Worm (Caenorhabditis elegans) whole organism, late embryonic: ENCODE data around the gene T22F3.11.

Experiments used
- T23F11.4 ChIP-seq: fragments of 200-800 bp; sonication (Bioruptor generic); optimal IDR thresholded peaks from 2 replicates; lab custom pipeline; 2018; ENCODE audit warnings: mild to moderate bottlenecking, missing genetic modification characterization, missing compliant biosample characterization
- ceh-2 ChIP-seq: sonication (generic microtip); optimal IDR thresholded peaks from 2 replicates; lab custom pipeline; 2016; ENCODE audit warnings: missing genotype, missing genetic modification characterization, missing compliant biosample characterization
- ceh-31 ChIP-seq: sonication (generic microtip); optimal IDR thresholded peaks from 2 replicates; lab custom pipeline; 2016; ENCODE audit warnings: missing genetic modification characterization, missing compliant biosample characterization
- dmd-4 ChIP-seq: sonication (generic microtip); optimal IDR thresholded peaks from 2 replicates; lab custom pipeline; 2016; ENCODE audit warnings: borderline replicate concordance, missing genetic modification characterization, missing compliant biosample characterization
- fkh-10 ChIP-seq: fragments of 150-350 bp; optimal IDR thresholded peaks from 2 replicates; lab custom pipeline; 2014; ENCODE audit warnings: missing biosample characterization, missing genetic modification reagents, missing genetic modification characterization
- lin-11 ChIP-seq: fragments of 200-800 bp; sonication (Bioruptor generic); optimal IDR thresholded peaks from 2 replicates; lab custom pipeline; 2018; ENCODE audit warnings: mild to moderate bottlenecking, missing genetic modification characterization, missing compliant biosample characterization
- nhr-11 ChIP-seq: fragments of 150-350 bp; optimal IDR thresholded peaks from 2 replicates; lab custom pipeline; 2014; ENCODE audit warnings: missing biosample characterization, missing genetic modification characterization
- pat-9 ChIP-seq: fragments of 200-800 bp; sonication (Bioruptor generic); optimal IDR thresholded peaks from 2 replicates; lab custom pipeline; 2018; ENCODE audit warnings: mild to moderate bottlenecking, missing genetic modification characterization, moderate library complexity, missing compliant biosample characterization
- pax-1 ChIP-seq: fragments of 150-350 bp; optimal IDR thresholded peaks from 2 replicates; lab custom pipeline; 2014; ENCODE audit warnings: missing biosample characterization, missing genetic modification characterization
- pha-4 ChIP-seq: fragments of 150-350 bp; optimal IDR thresholded peaks from 2 replicates; lab custom pipeline; 2018; ENCODE audit warnings: missing biosample characterization, missing genetic modification reagents, missing genetic modification characterization
- pqm-1 ChIP-seq: sonication (generic microtip); optimal IDR thresholded peaks from 2 replicates; lab custom pipeline; 2016; ENCODE audit warnings: missing genetic modification characterization, missing compliant biosample characterization

ce11 chrV:3631591-3631990 lies 17.2 kb upstream of the T22F3.11 start, which contains the start of gene F59B1.6:
- TF ChIP-seq pat-9 (tag; lab: Kevin White, UChicago) (no peak), ceh-2 (tag; lab: Kevin White, UChicago) (no peak), pqm-1 (tag; lab: Kevin White, UChicago) (no peak), lin-11 (no peak), fkh-10 (no peak), dmd-4 (tag; lab: Kevin White, UChicago) (no peak), ceh-31 (tag; lab: Kevin White, UChicago) (no peak), nhr-11 (no peak), T23F11.4 (GFP tag; lab: Kevin White, UChicago) (no peak), pax-1 (tag; lab: Kevin White, UChicago) (no peak), pha-4 (no peak)
